Worm (Caenorhabditis elegans) whole organism, late embryonic: ENCODE data around the gene T07F12.4.

Source experiments
- C08G9.2 ChIP-seq: sonication (generic microtip); optimal IDR thresholded peaks from 2 replicates; lab custom pipeline; 2016; ENCODE audit warnings: mild to moderate bottlenecking, missing genetic modification characterization, moderate library complexity, missing compliant biosample characterization
- C38D4.7 ChIP-seq: fragments of 200-800 bp; sonication (Bioruptor generic); optimal IDR thresholded peaks from 2 replicates; lab custom pipeline; 2018; ENCODE audit warnings: mild to moderate bottlenecking, missing genetic modification characterization, moderate library complexity, missing compliant biosample characterization
- F13H6.1 ChIP-seq: sonication (generic microtip); optimal IDR thresholded peaks from 2 replicates; lab custom pipeline; 2016; ENCODE audit warnings: missing genetic modification characterization, missing compliant biosample characterization
- ceh-14 ChIP-seq: sonication (generic microtip); optimal IDR thresholded peaks from 2 replicates; lab custom pipeline; 2016; ENCODE audit warnings: missing genotype, missing genetic modification characterization, missing compliant biosample characterization
- ceh-2 ChIP-seq: sonication (generic microtip); optimal IDR thresholded peaks from 2 replicates; lab custom pipeline; 2016; ENCODE audit warnings: missing genotype, missing genetic modification characterization, missing compliant biosample characterization
- ceh-30 ChIP-seq: fragments of 150-350 bp; optimal IDR thresholded peaks from 2 replicates; lab custom pipeline; 2014; ENCODE audit warnings: missing biosample characterization, missing genetic modification characterization
- ceh-31 ChIP-seq: sonication (generic microtip); optimal IDR thresholded peaks from 2 replicates; lab custom pipeline; 2016; ENCODE audit warnings: missing genetic modification characterization, missing compliant biosample characterization
- ceh-6 ChIP-seq: fragments of 200-800 bp; sonication (Bioruptor generic); optimal IDR thresholded peaks from 2 replicates; lab custom pipeline; 2018; ENCODE audit warnings: mild to moderate bottlenecking, missing genetic modification characterization, missing compliant biosample characterization
- ceh-9 ChIP-seq: sonication (generic microtip); optimal IDR thresholded peaks from 2 replicates; lab custom pipeline; 2016; ENCODE audit warnings: mild to moderate bottlenecking, missing genetic modification characterization, inconsistent platforms, missing compliant biosample characterization
- dmd-4 ChIP-seq: sonication (generic microtip); optimal IDR thresholded peaks from 2 replicates; lab custom pipeline; 2016; ENCODE audit warnings: borderline replicate concordance, missing genetic modification characterization, missing compliant biosample characterization
- elt-2 ChIP-seq: sonication (generic microtip); optimal IDR thresholded peaks from 2 replicates; lab custom pipeline; 2016; ENCODE audit warnings: missing genetic modification reagents, missing genetic modification characterization, missing compliant biosample characterization
- elt-4 ChIP-seq: sonication (generic microtip); optimal IDR thresholded peaks from 2 replicates; lab custom pipeline; 2016; ENCODE audit warnings: missing genetic modification characterization, missing compliant biosample characterization
- fax-1 ChIP-seq: sonication (generic microtip); optimal IDR thresholded peaks from 2 replicates; lab custom pipeline; 2016; ENCODE audit warnings: missing genotype, missing genetic modification characterization, missing compliant biosample characterization
- fkh-10 ChIP-seq: fragments of 150-350 bp; optimal IDR thresholded peaks from 2 replicates; lab custom pipeline; 2014; ENCODE audit warnings: missing biosample characterization, missing genetic modification reagents, missing genetic modification characterization
- fkh-6 ChIP-seq: sonication (generic microtip); optimal IDR thresholded peaks from 2 replicates; lab custom pipeline; 2016; ENCODE audit warnings: missing genetic modification characterization, missing compliant biosample characterization
- hlh-15 ChIP-seq: sonication (generic microtip); optimal IDR thresholded peaks from 2 replicates; lab custom pipeline; 2016; ENCODE audit warnings: missing genetic modification characterization, missing compliant biosample characterization
- hlh-30 ChIP-seq: sonication (generic microtip); optimal IDR thresholded peaks from 2 replicates; lab custom pipeline; 2017; ENCODE audit warnings: antibody characterized with exemption, missing genetic modification characterization, missing compliant biosample characterization; ENCODE audit not compliant: insufficient read depth
- lin-11 ChIP-seq: fragments of 200-800 bp; sonication (Bioruptor generic); optimal IDR thresholded peaks from 2 replicates; lab custom pipeline; 2018; ENCODE audit warnings: mild to moderate bottlenecking, missing genetic modification characterization, missing compliant biosample characterization
- madf-2 ChIP-seq: sonication (generic microtip); optimal IDR thresholded peaks from 2 replicates; lab custom pipeline; 2017; ENCODE audit warnings: missing genetic modification characterization, missing compliant biosample characterization
- nhr-11 ChIP-seq: fragments of 150-350 bp; optimal IDR thresholded peaks from 2 replicates; lab custom pipeline; 2014; ENCODE audit warnings: missing biosample characterization, missing genetic modification characterization
- nhr-232 ChIP-seq: sonication (generic microtip); optimal IDR thresholded peaks from 2 replicates; lab custom pipeline; 2016; ENCODE audit warnings: missing genetic modification characterization, missing compliant biosample characterization
- pag-3 ChIP-seq: sonication (generic microtip); optimal IDR thresholded peaks from 2 replicates; lab custom pipeline; 2016; ENCODE audit warnings: missing compliant biosample characterization, missing genetic modification characterization, borderline replicate concordance
- pha-2 ChIP-seq: sonication (generic microtip); optimal IDR thresholded peaks from 2 replicates; lab custom pipeline; 2017; ENCODE audit warnings: mild to moderate bottlenecking, missing genetic modification characterization, missing compliant biosample characterization
- pha-4 ChIP-seq: fragments of 150-350 bp; optimal IDR thresholded peaks from 2 replicates; lab custom pipeline; 2018; ENCODE audit warnings: missing biosample characterization, missing genetic modification reagents, missing genetic modification characterization
- pros-1 ChIP-seq: fragments of 150-350 bp; optimal IDR thresholded peaks from 2 replicates; lab custom pipeline; 2014; ENCODE audit warnings: missing biosample characterization, missing genetic modification reagents, missing genetic modification characterization
- ref-2 ChIP-seq: sonication (generic microtip); optimal IDR thresholded peaks from 2 replicates; lab custom pipeline; 2016; ENCODE audit warnings: missing genetic modification characterization, missing compliant biosample characterization
- rnt-1 ChIP-seq: sonication (generic microtip); optimal IDR thresholded peaks from 2 replicates; lab custom pipeline; 2016; ENCODE audit warnings: missing genetic modification characterization, missing compliant biosample characterization
- sox-2 ChIP-seq: fragments of 200-800 bp; sonication (Bioruptor generic); IDR thresholded peaks from 2 replicates; pipeline ENCODE4 v1.3.6; 2022; ENCODE audit warnings: missing genetic modification reagents, missing genetic modification characterization, missing compliant biosample characterization
- sox-4 ChIP-seq: sonication (generic microtip); optimal IDR thresholded peaks from 2 replicates; lab custom pipeline; 2017; ENCODE audit warnings: mild to moderate bottlenecking, missing genetic modification characterization, inconsistent platforms, missing compliant biosample characterization
- tbx-7 ChIP-seq: sonication (generic microtip); optimal IDR thresholded peaks from 2 replicates; lab custom pipeline; 2016; ENCODE audit warnings: missing genotype, missing genetic modification characterization, missing compliant biosample characterization
- ttx-3 ChIP-seq: sonication (generic microtip); optimal IDR thresholded peaks from 2 replicates; lab custom pipeline; 2016; ENCODE audit warnings: missing genetic modification reagents, missing genetic modification characterization, missing compliant biosample characterization
- unc-3 ChIP-seq, 2 experiments: fragments of 200-800 bp in 1 of 2; sonication (Bioruptor generic) in 1 of 2; sonication (generic microtip) in 1 of 2; conservative IDR thresholded peaks in 1 of 2; optimal IDR thresholded peaks in 1 of 2; 2 replicates each; pipeline versions ENCODE4 v1.3.6 to Lab custom; 2016 to 2022; ENCODE audit warnings: missing compliant biosample characterization in 2 of 2, missing genetic modification characterization in 2 of 2, missing genetic modification reagents in 1 of 2
- unc-42 ChIP-seq: sonication (generic microtip); optimal IDR thresholded peaks from 2 replicates; lab custom pipeline; 2016; ENCODE audit warnings: missing genotype, missing genetic modification characterization, missing compliant biosample characterization
- unc-86 ChIP-seq: sonication (generic microtip); optimal IDR thresholded peaks from 2 replicates; lab custom pipeline; 2016; ENCODE audit warnings: missing genetic modification characterization, missing compliant biosample characterization

T07F12.4 gene

DNA sequence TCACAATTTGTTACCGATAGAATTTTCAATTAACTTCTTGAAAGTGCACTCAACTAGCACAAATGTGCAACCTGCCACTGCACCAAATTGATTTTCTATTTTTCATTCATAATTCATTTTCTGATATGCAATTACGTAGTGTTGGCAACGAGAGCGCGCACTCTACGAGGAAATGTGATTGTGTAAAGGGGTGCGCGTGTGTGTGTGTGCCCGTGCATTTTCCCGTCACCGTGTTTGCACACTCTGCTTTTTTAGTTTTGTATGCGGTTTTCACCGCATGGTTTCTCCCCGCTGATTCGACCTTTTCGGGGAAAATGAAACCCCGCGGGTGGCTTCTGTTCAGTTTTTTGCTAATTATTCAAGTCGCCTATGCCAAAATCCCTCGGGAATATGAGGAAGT, 10.5 kb downstream of the T07F12.4 start, which contains the start of gene T07F12.2 (continued):
- no peak for TF ChIP-seq pros-1 (tag; lab: Kevin White, UChicago)
- TF ChIP-seq ceh-14 (tag; lab: Kevin White, UChicago): peak; percentile 42
- no peak for TF ChIP-seq lin-11 (tag; lab: Kevin White, UChicago)
- TF ChIP-seq pha-4: no peak
- no peak for TF ChIP-seq C08G9.2 (tag; lab: Kevin White, UChicago)
- TF ChIP-seq nhr-232 (tag; lab: Kevin White, UChicago): no peak
- TF ChIP-seq sox-4 (tag; lab: Kevin White, UChicago): no peak
- no peak for TF ChIP-seq elt-4
- TF ChIP-seq ceh-9 (tag; lab: Kevin White, UChicago): no peak
- no peak for TF ChIP-seq fkh-10 (GFP tag; lab: Kevin White, UChicago)
- TF ChIP-seq tbx-7: no peak
- no peak for TF ChIP-seq sox-2 (GFP tag; lab: Robert Waterston, UW)
- no peak for TF ChIP-seq pha-2 (tag; lab: Kevin White, UChicago)
- peak; percentile 6 for TF ChIP-seq ceh-31 (tag; lab: Kevin White, UChicago)
- no peak for TF ChIP-seq fkh-6 (tag; lab: Kevin White, UChicago)
- TF ChIP-seq madf-2 (tag; lab: Kevin White, UChicago): no peak
- no peak for TF ChIP-seq unc-3 (GFP tag; conservative IDR thresholded peaks at IDR 0.05; lab: Robert Waterston, UW)
- peak; percentile 28 for TF ChIP-seq unc-3 (tag; optimal IDR thresholded peaks at IDR 0.05; lab: Kevin White, UChicago)
- TF ChIP-seq F13H6.1 (tag; lab: Kevin White, UChicago): no peak
- no peak for TF ChIP-seq pag-3 (tag; lab: Kevin White, UChicago)

DNA sequence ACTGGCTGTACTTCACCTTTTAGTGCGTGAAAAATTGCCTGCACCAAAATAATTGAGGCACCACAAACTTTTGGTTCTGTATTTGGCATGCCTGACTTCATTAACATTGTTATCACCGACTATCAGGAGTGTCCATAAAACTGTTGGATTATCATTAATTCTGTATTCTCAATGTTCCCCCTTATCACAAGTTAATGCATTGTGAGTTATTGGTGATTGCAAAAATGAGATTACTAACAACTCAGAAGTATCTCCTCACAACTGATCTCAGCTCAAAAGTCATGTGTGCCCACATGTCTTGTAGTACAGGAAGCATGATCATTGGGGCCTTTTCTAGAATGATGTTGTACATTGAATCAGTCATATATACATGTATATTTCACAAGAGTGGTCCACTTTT, 15.0 kb downstream of the T07F12.4 start, which contains the start of gene arrd-23:
Gene arrd-23 (plus strand): TSS at position 301 of the 400 bp plus-strand sequence.
- no peak for TF ChIP-seq dmd-4 (tag; lab: Kevin White, UChicago)
- peak; percentile 80 for TF ChIP-seq elt-2

DNA sequence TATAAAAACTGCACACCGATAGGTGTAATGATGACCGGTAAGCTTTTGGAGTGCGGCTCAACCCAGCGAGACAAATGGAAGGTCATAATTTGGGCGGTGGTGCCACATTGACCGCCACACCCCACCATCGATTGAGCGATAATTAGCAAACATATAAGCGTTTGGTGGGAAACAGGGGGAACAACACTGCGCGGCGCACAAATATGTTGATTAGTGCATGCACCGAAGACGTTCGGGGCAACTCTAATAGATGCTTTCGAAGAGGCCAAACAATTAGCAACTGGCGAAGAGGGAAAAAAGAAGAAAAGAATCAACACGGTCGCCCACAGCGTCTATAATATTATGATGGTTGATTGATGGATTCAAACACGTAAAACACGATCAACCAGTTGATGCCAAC, 19.3 kb downstream of the T07F12.4 start:
- TF ChIP-seq fax-1 (tag; lab: Kevin White, UChicago) (no peak), ceh-31 (tag; lab: Kevin White, UChicago) (peak; percentile 21), unc-42 (tag; lab: Kevin White, UChicago) (peak; percentile 7), hlh-30 (tag; lab: Kevin White, UChicago) (no peak), ref-2 (tag; lab: Kevin White, UChicago) (peak; percentile 12)

DNA sequence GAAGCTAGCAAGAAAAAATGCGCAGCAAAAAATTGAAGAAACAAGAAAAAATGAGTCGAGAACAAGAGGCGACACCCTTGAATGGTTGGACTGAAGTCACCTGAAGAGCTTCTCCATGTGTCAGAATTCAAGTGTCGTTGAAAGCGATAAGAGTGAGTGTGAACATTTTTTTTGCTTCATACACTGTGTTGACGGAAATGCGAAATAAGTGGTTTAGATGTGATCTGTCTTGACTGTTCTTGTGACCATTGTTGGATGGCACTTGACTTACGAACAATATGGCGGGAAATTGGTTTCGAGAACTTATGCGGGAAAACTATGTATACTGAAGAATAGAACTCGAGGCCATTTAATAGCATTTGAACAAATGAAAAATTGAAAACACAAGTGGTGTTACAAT, 20.6 kb downstream of the T07F12.4 start:
- TF ChIP-seq pha-4: no peak

DNA sequence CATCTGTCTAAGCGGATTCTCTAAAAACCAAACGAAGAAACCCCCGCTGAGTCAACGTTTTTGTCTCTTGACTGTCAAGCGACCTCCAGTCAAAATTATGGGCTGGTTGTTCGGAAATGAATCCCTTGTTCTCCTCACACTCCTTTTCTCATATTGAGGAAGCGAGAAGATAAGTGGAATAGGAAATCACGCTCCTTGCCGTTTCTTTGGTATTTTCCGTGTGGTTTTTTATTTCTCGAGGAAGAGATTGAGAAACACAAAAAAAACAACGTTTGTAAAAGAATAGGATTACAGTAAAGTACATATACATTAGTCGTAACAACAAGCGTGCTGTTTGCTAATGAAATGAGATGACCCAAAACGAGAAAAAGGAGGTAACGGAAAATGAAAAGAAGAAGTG, 23.7 kb downstream of the T07F12.4 start, which contains the start of gene tsp-14:
Gene tsp-14 (minus strand): TSS at position 62 of the 400 bp plus-strand sequence.
- no peak for TF ChIP-seq ttx-3 (tag; lab: Kevin White, UChicago)
- no peak for TF ChIP-seq F13H6.1 (tag; lab: Kevin White, UChicago)
- no peak for TF ChIP-seq C38D4.7 (GFP tag; lab: Kevin White, UChicago)
- TF ChIP-seq nhr-232 (tag; lab: Kevin White, UChicago): no peak
- no peak for TF ChIP-seq dmd-4 (tag; lab: Kevin White, UChicago)
- TF ChIP-seq ceh-6 (GFP tag; lab: Kevin White, UChicago): no peak
- no peak for TF ChIP-seq unc-86 (tag; lab: Kevin White, UChicago)
- TF ChIP-seq fkh-6 (tag; lab: Kevin White, UChicago): no peak
- no peak for TF ChIP-seq rnt-1
- no peak for TF ChIP-seq tbx-7
- TF ChIP-seq ceh-30 (tag; lab: Kevin White, UChicago): no peak
- TF ChIP-seq ceh-2 (tag; lab: Kevin White, UChicago): no peak
- TF ChIP-seq nhr-11 (tag; lab: Kevin White, UChicago): no peak
- TF ChIP-seq hlh-15 (tag; lab: Kevin White, UChicago): no peak
